Fruit fly (Drosophila melanogaster) whole organism, embryonic: ENCODE measurements around the gene dlt.

ENCODE experiments used
- CG1647 ChIP-seq: fragments of 200-800 bp; sonication (Bioruptor generic); optimal IDR thresholded peaks from 3 replicates; lab custom pipeline; 2016; ENCODE audit warnings: missing biosample characterization, missing genetic modification characterization
- CG8478 ChIP-seq: fragments of >200 bp; optimal IDR thresholded peaks from 2 replicates; lab custom pipeline; 2018
- chif ChIP-seq, 2 experiments: fragments of 200-800 bp; sonication (Bioruptor generic); optimal IDR thresholded peaks; 3 replicates each; lab custom pipeline; 2016; ENCODE audit warnings: missing biosample characterization in 2 of 2, missing genetic modification characterization in 2 of 2

- TF ChIP-seq chif (GFP tag; optimal IDR thresholded peaks at IDR 0.05; lab: Kevin White, UChicago) = peak in 1 of 2 experiments; percentile 3
- no peak for TF ChIP-seq CG8478
- TF ChIP-seq CG1647 (GFP tag; lab: Kevin White, UChicago) = no peak
These were observed 34.4 kb upstream of the dlt start for dm6 chr3L:1829539-1829938.
